Worm (Caenorhabditis elegans) whole organism, midembryonic: Measurements from ENCODE around the gene str-233.

Experiments
- T22C8.4 ChIP-seq: fragments of 200-800 bp; sonication (Bioruptor generic); IDR thresholded peaks from 2 replicates; pipeline ENCODE4 v1.3.6; 2022; ENCODE audit warnings: missing genetic modification characterization, missing compliant biosample characterization
- cog-1 ChIP-seq: sonication (generic microtip); optimal IDR thresholded peaks from 2 replicates; lab custom pipeline; 2016; ENCODE audit warnings: missing genetic modification characterization, missing compliant biosample characterization
- flt-1 ChIP-seq: fragments of 200-800 bp; sonication (Bioruptor generic); IDR thresholded peaks from 2 replicates; pipeline ENCODE4 v1.3.6; 2022; ENCODE audit warnings: missing genetic modification characterization, missing compliant biosample characterization
- klf-2 ChIP-seq: fragments of 200-800 bp; sonication (Bioruptor generic); conservative IDR thresholded peaks from 2 replicates; pipeline ENCODE4 v1.3.6; 2022; ENCODE audit warnings: missing genetic modification reagents, missing genetic modification characterization, missing compliant biosample characterization
- med-1 ChIP-seq: sonication (generic microtip); optimal IDR thresholded peaks from 2 replicates; lab custom pipeline; 2017; ENCODE audit warnings: missing genetic modification characterization, mild to moderate bottlenecking, missing compliant biosample characterization, antibody characterized with exemption, missing genetic modification reagents; ENCODE audit not compliant: insufficient read depth
- ref-1 ChIP-seq: fragments of 200-800 bp; sonication (Bioruptor generic); conservative IDR thresholded peaks from 2 replicates; pipeline ENCODE4 v1.3.6; 2022; ENCODE audit warnings: missing genetic modification reagents, missing genetic modification characterization, missing compliant biosample characterization
- tab-1 ChIP-seq: fragments of 200-800 bp; sonication (Bioruptor generic); IDR thresholded peaks from 2 replicates; pipeline ENCODE4 v1.3.6; 2022; ENCODE audit warnings: missing genetic modification characterization, missing compliant biosample characterization
- ztf-23 ChIP-seq: fragments of 200-800 bp; sonication (Bioruptor generic); IDR thresholded peaks from 2 replicates; pipeline ENCODE4 v1.3.6; 2022; ENCODE audit warnings: missing genetic modification reagents, missing genetic modification characterization, missing compliant biosample characterization
- ztf-29 ChIP-seq: fragments of 200-800 bp; sonication (Bioruptor generic); IDR thresholded peaks from 2 replicates; pipeline ENCODE4 v1.3.6; 2022; ENCODE audit warnings: missing genetic modification reagents, missing genetic modification characterization, missing compliant biosample characterization

ce11 chrV:15996655-15997186, 12.7 kb downstream of the str-233 start, which contains the start of the genes C06C6.9 and C06C6.8:
- no peak for TF ChIP-seq klf-2 (GFP tag; lab: Robert Waterston, UW)
- TF ChIP-seq ztf-29 (GFP tag; lab: Robert Waterston, UW), result no peak
- TF ChIP-seq ref-1, result no peak
- no peak for TF ChIP-seq cog-1 (tag; lab: Kevin White, UChicago)
- TF ChIP-seq flt-1, result no peak
- no peak for TF ChIP-seq ztf-23 (GFP tag; lab: Robert Waterston, UW)
- no peak for TF ChIP-seq T22C8.4 (GFP tag; lab: Robert Waterston, UW)
- no peak for TF ChIP-seq tab-1 (GFP tag; lab: Robert Waterston, UW)
- TF ChIP-seq med-1, result no peak
